Fruit fly (Drosophila melanogaster) whole organism, embryonic: Measurements from ENCODE around the gene CG15209.

Source experiments
- CG10267 ChIP-seq: fragments of 200-800 bp; sonication (Bioruptor generic); optimal IDR thresholded peaks from 2 replicates; lab custom pipeline; 2018; ENCODE audit warnings: missing biosample characterization, mild to moderate bottlenecking, missing genetic modification characterization, moderate library complexity
- CG10462 ChIP-seq: fragments of 200-800 bp; sonication (Bioruptor generic); optimal IDR thresholded peaks from 2 replicates; lab custom pipeline; 2016; ENCODE audit warnings: missing biosample characterization, missing genetic modification characterization
- CG12155 ChIP-seq: fragments of 200-800 bp; sonication (Bioruptor generic); optimal IDR thresholded peaks from 3 replicates; lab custom pipeline; 2016; ENCODE audit warnings: missing biosample characterization, missing genetic modification characterization
- CG12391 ChIP-seq: fragments of 200-800 bp; sonication (Bioruptor generic); optimal IDR thresholded peaks from 3 replicates; lab custom pipeline; 2018; ENCODE audit warnings: missing biosample characterization, mild to moderate bottlenecking, missing genetic modification characterization, moderate library complexity
- CG13894 ChIP-seq: fragments of 200-800 bp; sonication (Bioruptor generic); optimal IDR thresholded peaks from 3 replicates; lab custom pipeline; 2018; ENCODE audit warnings: missing biosample characterization, mild to moderate bottlenecking, missing genetic modification characterization, moderate library complexity
- CG14441 ChIP-seq: fragments of 200-800 bp; sonication (Bioruptor generic); IDR thresholded peaks from 2 replicates; pipeline ENCODE4 v1.3.6; 2022; ENCODE audit warnings: missing biosample characterization, missing genetic modification characterization
- CG14860 ChIP-seq: fragments of 200-800 bp; sonication (Bioruptor generic); IDR thresholded peaks from 3 replicates; pipeline ENCODE4 v1.3.6; 2022; ENCODE audit warnings: missing biosample characterization, missing genetic modification characterization; ENCODE audit not compliant: partially characterized antibody
- CG16813 ChIP-seq: fragments of 200-800 bp; sonication (Bioruptor generic); IDR thresholded peaks from 3 replicates; pipeline ENCODE4 v1.3.6; 2022; ENCODE audit warnings: missing biosample characterization, missing genetic modification characterization; ENCODE audit not compliant: partially characterized antibody
- CG17328 ChIP-seq: fragments of 200-800 bp; sonication (Bioruptor generic); IDR thresholded peaks from 2 replicates; pipeline ENCODE4 v1.3.6; 2022; ENCODE audit warnings: missing biosample characterization, missing genetic modification characterization
- CG18262 ChIP-seq: fragments of 200-800 bp; optimal IDR thresholded peaks from 3 replicates; lab custom pipeline; 2019; ENCODE audit warnings: missing biosample characterization, mild to moderate bottlenecking, missing genetic modification characterization, moderate library complexity
- CG1832 ChIP-seq: fragments of 200-800 bp; sonication (Bioruptor generic); optimal IDR thresholded peaks from 2 replicates; lab custom pipeline; 2017; ENCODE audit warnings: missing biosample characterization, mild to moderate bottlenecking, missing genetic modification characterization, inconsistent platforms
- CG2678 ChIP-seq: fragments of 200-800 bp; sonication (Bioruptor generic); optimal IDR thresholded peaks from 3 replicates; lab custom pipeline; 2019; ENCODE audit warnings: missing biosample characterization, mild to moderate bottlenecking, missing genetic modification characterization, moderate library complexity
- CG30431 ChIP-seq: fragments of 200-800 bp; sonication (Bioruptor generic); optimal IDR thresholded peaks from 2 replicates; lab custom pipeline; 2017; ENCODE audit warnings: missing biosample characterization, missing genetic modification characterization
- CG31388 ChIP-seq: fragments of 200-800 bp; sonication (Bioruptor generic); optimal IDR thresholded peaks from 2 replicates; lab custom pipeline; 2016; ENCODE audit warnings: missing biosample characterization, missing genetic modification characterization
- CG34224 ChIP-seq: fragments of 200-800 bp; sonication (Bioruptor generic); IDR thresholded peaks from 3 replicates; pipeline ENCODE4 v1.3.6; 2022; ENCODE audit warnings: missing biosample characterization, missing genetic modification characterization; ENCODE audit not compliant: partially characterized antibody
- CG34376 ChIP-seq: fragments of 200-800 bp; sonication (Bioruptor generic); optimal IDR thresholded peaks from 2 replicates; lab custom pipeline; 2018; ENCODE audit warnings: missing biosample characterization, mild to moderate bottlenecking, missing genetic modification characterization
- CG4424 ChIP-seq: fragments of 200-800 bp; sonication (Bioruptor generic); optimal IDR thresholded peaks from 3 replicates; lab custom pipeline; 2016; ENCODE audit warnings: missing biosample characterization, missing genetic modification characterization
- CG7372 ChIP-seq: fragments of 200-800 bp; sonication (Bioruptor generic); IDR thresholded peaks from 2 replicates; pipeline ENCODE4 v1.3.6; 2022; ENCODE audit warnings: missing biosample characterization, missing genetic modification characterization
- CG7745 ChIP-seq: fragments of 200-800 bp; sonication (Bioruptor generic); optimal IDR thresholded peaks from 2 replicates; lab custom pipeline; 2018; ENCODE audit warnings: missing biosample characterization, mild to moderate bottlenecking, missing genetic modification characterization, moderate library complexity
- CG7786 ChIP-seq: fragments of 200-800 bp; sonication (Bioruptor generic); optimal IDR thresholded peaks from 2 replicates; lab custom pipeline; 2016; ENCODE audit warnings: missing biosample characterization, missing genetic modification characterization
- Camta ChIP-seq: fragments of 200-800 bp; sonication (Bioruptor generic); optimal IDR thresholded peaks from 2 replicates; lab custom pipeline; 2016; ENCODE audit warnings: missing biosample characterization, missing genetic modification characterization
- Chrac-16 ChIP-seq: fragments of 200-800 bp; sonication (Bioruptor generic); optimal IDR thresholded peaks from 3 replicates; lab custom pipeline; 2016; ENCODE audit warnings: missing biosample characterization, missing genetic modification characterization
- Deaf1 ChIP-seq: fragments of 200-800 bp; optimal IDR thresholded peaks from 3 replicates; lab custom pipeline; 2019; ENCODE audit warnings: missing biosample characterization, mild to moderate bottlenecking, missing genetic modification characterization, moderate library complexity
- Gug ChIP-seq: fragments of 200-800 bp; sonication (Bioruptor generic); IDR thresholded peaks from 4 replicates; pipeline ENCODE4 v1.3.6; 2022; ENCODE audit warnings: missing biosample characterization, missing genetic modification characterization
- Lpt ChIP-seq: fragments of >200 bp; optimal IDR thresholded peaks from 2 replicates; lab custom pipeline; 2018; ENCODE audit warnings: missing biosample characterization, missing genetic modification characterization
- Max ChIP-seq: fragments of 200-800 bp; sonication (Bioruptor generic); optimal IDR thresholded peaks from 2 replicates; lab custom pipeline; 2016; ENCODE audit warnings: missing biosample characterization, mild to moderate bottlenecking, missing genetic modification characterization
- TFAM ChIP-seq: fragments of 200-800 bp; sonication (Bioruptor generic); optimal IDR thresholded peaks from 2 replicates; lab custom pipeline; 2017; ENCODE audit warnings: missing biosample characterization, missing genetic modification characterization, inconsistent platforms
- Taf1 ChIP-seq: fragments of 200-800 bp; sonication (Bioruptor generic); IDR thresholded peaks from 2 replicates; pipeline ENCODE4 v1.3.6; 2022; ENCODE audit warnings: missing biosample characterization, missing genetic modification characterization
- abd-A ChIP-seq: fragments of 200-800 bp; sonication (Bioruptor generic); optimal IDR thresholded peaks from 3 replicates; lab custom pipeline; 2019; ENCODE audit warnings: missing biosample characterization, mild to moderate bottlenecking, missing genetic modification characterization, moderate library complexity
- amos ChIP-seq: fragments of 200-800 bp; sonication (Bioruptor generic); IDR thresholded peaks from 2 replicates; pipeline ENCODE4 v1.3.6; 2022; ENCODE audit warnings: missing biosample characterization, missing genetic modification characterization; ENCODE audit not compliant: partially characterized antibody
- ap ChIP-seq: fragments of 200-800 bp; sonication (Bioruptor generic); IDR thresholded peaks from 2 replicates; pipeline ENCODE4 v1.3.6; 2022; ENCODE audit warnings: missing biosample characterization, missing genetic modification characterization
- bbx ChIP-seq: fragments of 200-800 bp; sonication (Bioruptor generic); IDR thresholded peaks from 2 replicates; pipeline ENCODE4 v1.3.6; 2022; ENCODE audit warnings: missing biosample characterization, missing genetic modification characterization; ENCODE audit not compliant: partially characterized antibody
- caup ChIP-seq: fragments of 200-800 bp; sonication (Bioruptor generic); optimal IDR thresholded peaks from 3 replicates; lab custom pipeline; 2017; ENCODE audit warnings: missing biosample characterization, mild to moderate bottlenecking, missing genetic modification characterization, moderate library complexity; ENCODE audit not compliant: severe bottlenecking
- dan ChIP-seq: fragments of 200-800 bp; sonication (Bioruptor generic); IDR thresholded peaks from 2 replicates; pipeline ENCODE4 v1.3.6; 2022; ENCODE audit warnings: missing biosample characterization, missing genetic modification characterization
- fd102C ChIP-seq: fragments of 200-800 bp; sonication (Bioruptor generic); optimal IDR thresholded peaks from 2 replicates; lab custom pipeline; 2018; ENCODE audit warnings: missing biosample characterization, mild to moderate bottlenecking, missing genetic modification characterization, moderate library complexity
- gt ChIP-seq: fragments of 200-800 bp; sonication (Bioruptor generic); IDR thresholded peaks from 2 replicates; pipeline ENCODE4 v1.3.6; 2022; ENCODE audit warnings: missing biosample characterization, missing genetic modification characterization
- insv ChIP-seq, 2 experiments: fragments of 200-800 bp; sonication (Bioruptor generic); optimal IDR thresholded peaks; 3 replicates each; lab custom pipeline; 2016 to 2018; ENCODE audit warnings: missing biosample characterization in 2 of 2, missing genetic modification characterization in 2 of 2
- kah ChIP-seq: fragments of 200-800 bp; sonication (Bioruptor generic); optimal IDR thresholded peaks from 2 replicates; lab custom pipeline; 2018; ENCODE audit warnings: missing biosample characterization, mild to moderate bottlenecking, missing genetic modification characterization
- lola ChIP-seq, 3 experiments: fragments of >200 bp in 2 of 3; fragments of 200-800 bp in 1 of 3; sonication (Bioruptor generic) in 1 of 3; optimal IDR thresholded peaks; 2 replicates each; lab custom pipeline; 2017 to 2019; ENCODE audit warnings: missing biosample characterization in 3 of 3, missing genetic modification characterization in 3 of 3, mild to moderate bottlenecking in 1 of 3, moderate library complexity in 1 of 3
- nmo ChIP-seq: fragments of 200-800 bp; sonication (Bioruptor generic); optimal IDR thresholded peaks from 2 replicates; lab custom pipeline; 2018; ENCODE audit warnings: missing biosample characterization, mild to moderate bottlenecking, missing genetic modification characterization, moderate library complexity
- onecut ChIP-seq: fragments of 200-800 bp; sonication (Bioruptor generic); IDR thresholded peaks from 2 replicates; pipeline ENCODE4 v1.3.6; 2022; ENCODE audit warnings: missing biosample characterization, missing genetic modification characterization
- pfk ChIP-seq: fragments of 200-800 bp; sonication (Bioruptor generic); optimal IDR thresholded peaks from 2 replicates; lab custom pipeline; 2018; ENCODE audit warnings: missing biosample characterization, mild to moderate bottlenecking, missing genetic modification characterization, moderate library complexity
- scrt ChIP-seq: fragments of 200-800 bp; sonication (Bioruptor generic); optimal IDR thresholded peaks from 2 replicates; lab custom pipeline; 2018; ENCODE audit warnings: missing biosample characterization, mild to moderate bottlenecking, missing genetic modification characterization, moderate library complexity
- slbo ChIP-seq: fragments of 200-800 bp; sonication (Bioruptor generic); IDR thresholded peaks from 2 replicates; pipeline ENCODE4 v1.3.6; 2022; ENCODE audit warnings: missing biosample characterization, missing genetic modification characterization
- sqz ChIP-seq: fragments of 200-800 bp; sonication (Bioruptor generic); optimal IDR thresholded peaks from 3 replicates; lab custom pipeline; 2018; ENCODE audit warnings: missing biosample characterization, mild to moderate bottlenecking, missing genetic modification characterization
- tio ChIP-seq: fragments of 200-800 bp; sonication (Bioruptor generic); optimal IDR thresholded peaks from 2 replicates; lab custom pipeline; 2017; ENCODE audit warnings: missing biosample characterization, missing genetic modification characterization, inconsistent platforms
- tll ChIP-seq, 2 experiments: fragments of 200-800 bp in 1 of 2; fragments of >200 bp in 1 of 2; sonication (Bioruptor generic) in 1 of 2; optimal IDR thresholded peaks; 2 replicates each; lab custom pipeline; 2017 to 2019; ENCODE audit warnings: missing biosample characterization in 2 of 2, missing genetic modification characterization in 2 of 2, mild to moderate bottlenecking in 1 of 2, moderate library complexity in 1 of 2
- tna ChIP-seq: fragments of 200-800 bp; sonication (Bioruptor generic); IDR thresholded peaks from 2 replicates; pipeline ENCODE4 v1.3.6; 2022; ENCODE audit warnings: missing biosample characterization, missing genetic modification characterization; ENCODE audit not compliant: partially characterized antibody
- toy ChIP-seq: fragments of 200-800 bp; sonication (Bioruptor generic); IDR thresholded peaks from 2 replicates; pipeline ENCODE4 v1.3.6; 2022; ENCODE audit warnings: missing biosample characterization, missing genetic modification characterization

CG15209 gene

dm6 chrX:10832369-10832768 is 9.6 kb upstream of the CG15209 start (continued):
- TF ChIP-seq onecut (GFP tag; lab: Robert Waterston, UW) (peak; percentile 55), Lpt (GFP tag; lab: Kevin White, UChicago) (no peak), Gug (GFP tag; lab: Robert Waterston, UW) (peak; percentile 64; the same call in 2 of the 4 replicates), abd-A (no peak), tna (GFP tag; lab: Robert Waterston, UW) (no peak), Camta (GFP tag; lab: Kevin White, UChicago) (peak; percentile 17), kah (GFP tag; lab: Kevin White, UChicago) (no peak), toy (GFP tag; lab: Robert Waterston, UW) (no peak), CG7372 (GFP tag; lab: Robert Waterston, UW) (no peak; the same call in 1 of the 2 replicates), caup (GFP tag; lab: Kevin White, UChicago) (peak; percentile 66), lola (GFP tag; optimal IDR thresholded peaks at IDR 0.05; lab: Kevin White, UChicago) (peak in 1 of 3 experiments; percentile 28), bbx (GFP tag; lab: Robert Waterston, UW) (peak; percentile 28; the same call in 1 of the 2 replicates), gt (no peak; the same call in 1 of the 2 replicates), CG34224 (GFP tag; lab: Robert Waterston, UW) (no peak), CG4424 (GFP tag; lab: Kevin White, UChicago) (peak; percentile 67), CG13894 (tag; lab: Kevin White, UChicago) (peak; percentile 35), CG17328 (peak; percentile 48; the same call in 1 of the 2 replicates), CG1832 (no peak), CG34376 (GFP tag; lab: Kevin White, UChicago) (no peak), CG31388 (peak; percentile 17), Taf1 (GFP tag; lab: Robert Waterston, UW) (no peak), CG14441 (GFP tag; lab: Robert Waterston, UW) (peak; percentile 75), Chrac-16 (GFP tag; lab: Kevin White, UChicago) (peak; percentile 77), CG16813 (GFP tag; lab: Robert Waterston, UW) (no peak), CG30431 (GFP tag; lab: Kevin White, UChicago) (peak; percentile 35), tio (GFP tag; lab: Kevin White, UChicago) (peak; percentile 9), CG2678 (tag; lab: Kevin White, UChicago) (no peak), TFAM (GFP tag; lab: Kevin White, UChicago) (no peak), pfk (GFP tag; lab: Kevin White, UChicago) (no peak), CG7745 (no peak), CG14860 (GFP tag; lab: Robert Waterston, UW) (no peak), sqz (GFP tag; lab: Kevin White, UChicago) (peak; percentile 59), CG10267 (tag; lab: Kevin White, UChicago) (peak; percentile 64), nmo (GFP tag; lab: Kevin White, UChicago) (peak; percentile 61), CG12155 (peak; percentile 50), CG18262 (tag; lab: Kevin White, UChicago) (peak; percentile 54), Max (peak; percentile 6), fd102C (GFP tag; lab: Kevin White, UChicago) (peak; percentile 4), CG10462 (GFP tag; lab: Kevin White, UChicago) (peak; percentile 22), CG7786 (GFP tag; lab: Kevin White, UChicago) (peak; percentile 17), CG12391 (tag; lab: Kevin White, UChicago) (peak; percentile 50), insv (GFP tag; optimal IDR thresholded peaks at IDR 0.05; lab: Kevin White, UChicago) (peak in 1 of 2 experiments; percentile 56), scrt (GFP tag; lab: Kevin White, UChicago) (peak; percentile 13), amos (GFP tag; lab: Robert Waterston, UW) (peak; percentile 66), tll (GFP tag; optimal IDR thresholded peaks at IDR 0.05; lab: Kevin White, UChicago) (no peak), Deaf1 (tag; lab: Kevin White, UChicago) (peak; percentile 11), ap (GFP tag; lab: Robert Waterston, UW) (peak; percentile 29; the same call in 1 of the 2 replicates), dan (GFP tag; lab: Robert Waterston, UW) (no peak), slbo (GFP tag; lab: Robert Waterston, UW) (peak; percentile 77)
